Worm (Caenorhabditis elegans) whole organism, L2 larva: Measurements from ENCODE around the gene F52E1.5.

Source experiments
- fos-1 ChIP-seq: fragments of 150-350 bp; optimal IDR thresholded peaks from 2 replicates; lab custom pipeline; 2014; ENCODE audit warnings: missing biosample characterization, missing genetic modification characterization
- unc-62 ChIP-seq: fragments of 150-350 bp; optimal IDR thresholded peaks from 2 replicates; lab custom pipeline; 2014; ENCODE audit warnings: missing biosample characterization, missing genetic modification reagents, missing genetic modification characterization

DNA sequence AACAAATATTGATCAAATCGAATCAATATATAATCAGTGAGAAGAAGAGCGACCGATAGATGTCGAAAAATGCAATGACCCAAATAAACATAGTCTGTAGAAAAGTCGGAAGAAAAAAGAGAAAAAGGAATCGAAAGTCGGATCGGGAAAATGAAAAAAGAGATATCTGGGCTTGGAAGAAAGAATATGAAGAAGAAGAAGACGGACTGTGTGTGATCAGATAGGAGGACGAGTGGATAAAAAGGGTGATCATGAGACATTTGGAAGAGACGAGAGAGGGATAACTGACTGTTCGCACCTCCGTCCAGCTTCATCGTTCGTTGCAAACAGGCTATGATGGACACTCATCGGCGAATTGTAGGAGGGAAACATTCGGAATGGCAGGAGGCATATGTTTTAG, 30.3 kb downstream of the F52E1.5 start:
- TF ChIP-seq fos-1 (tag; lab: Kevin White, UChicago) (peak; percentile 17), unc-62 (no peak)
